Fruit fly (Drosophila melanogaster) whole organism, embryonic: ENCODE data around the gene CG15336.
A peak's percentile ranks its signal among the peaks of the same experiment; 100 is the strongest.

Source experiments
- ATbp ChIP-seq: fragments of 200-800 bp; sonication (Bioruptor generic); optimal IDR thresholded peaks from 2 replicates; lab custom pipeline; 2017; ENCODE audit warnings: missing biosample characterization, mild to moderate bottlenecking, missing genetic modification characterization, missing genetic modification reagents
- Blimp-1 ChIP-seq: fragments of 200-800 bp; sonication (Bioruptor generic); optimal IDR thresholded peaks from 3 replicates; lab custom pipeline; 2018; ENCODE audit warnings: missing biosample characterization, missing genetic modification characterization, mild to moderate bottlenecking, moderate library complexity, missing genetic modification reagents
- CG1024 ChIP-seq: fragments of 200-800 bp; sonication (Bioruptor generic); IDR thresholded peaks from 2 replicates; pipeline ENCODE4 v1.3.6; 2022; ENCODE audit warnings: missing biosample characterization, missing genetic modification characterization
- CG10979 ChIP-seq: fragments of 200-800 bp; sonication (Bioruptor generic); optimal IDR thresholded peaks from 2 replicates; lab custom pipeline; 2018; ENCODE audit warnings: missing biosample characterization, mild to moderate bottlenecking, missing genetic modification characterization, moderate library complexity
- CG11504 ChIP-seq: fragments of 200-800 bp; sonication (Bioruptor generic); optimal IDR thresholded peaks from 3 replicates; lab custom pipeline; 2019; ENCODE audit warnings: missing biosample characterization, mild to moderate bottlenecking, missing genetic modification characterization, moderate library complexity
- CG12236 ChIP-seq: fragments of 200-800 bp; sonication (Bioruptor generic); optimal IDR thresholded peaks from 2 replicates; lab custom pipeline; 2016; ENCODE audit warnings: missing biosample characterization, missing genetic modification characterization
- CG12299 ChIP-seq: fragments of 200-800 bp; sonication (Bioruptor generic); optimal IDR thresholded peaks from 2 replicates; lab custom pipeline; 2018; ENCODE audit warnings: missing biosample characterization, mild to moderate bottlenecking, missing genetic modification characterization
- CG12659 ChIP-seq: fragments of 200-800 bp; sonication (Bioruptor generic); optimal IDR thresholded peaks from 3 replicates; lab custom pipeline; 2017; ENCODE audit warnings: mild to moderate bottlenecking, missing biosample characterization, missing genetic modification reagents, missing genetic modification characterization
- CG15073 ChIP-seq: fragments of 200-800 bp; sonication (Bioruptor generic); optimal IDR thresholded peaks from 2 replicates; lab custom pipeline; 2016; ENCODE audit warnings: missing biosample characterization, missing genetic modification characterization
- CG17912 ChIP-seq: fragments of 200-800 bp; sonication (Bioruptor generic); optimal IDR thresholded peaks from 2 replicates; lab custom pipeline; 2018; ENCODE audit warnings: missing biosample characterization, mild to moderate bottlenecking, missing genetic modification characterization
- CG18476 ChIP-seq: fragments of 200-800 bp; sonication (Bioruptor generic); optimal IDR thresholded peaks from 2 replicates; lab custom pipeline; 2016; ENCODE audit warnings: missing biosample characterization, mild to moderate bottlenecking, missing genetic modification characterization
- CG2712 ChIP-seq: fragments of 200-800 bp; optimal IDR thresholded peaks from 3 replicates; lab custom pipeline; 2019; ENCODE audit warnings: missing biosample characterization, mild to moderate bottlenecking, missing genetic modification characterization, moderate library complexity
- CG4328 ChIP-seq: fragments of 200-800 bp; sonication (Bioruptor generic); optimal IDR thresholded peaks from 3 replicates; lab custom pipeline; 2017; ENCODE audit warnings: missing biosample characterization, missing genetic modification reagents, missing genetic modification characterization
- CG6654 ChIP-seq: fragments of 200-800 bp; sonication (Bioruptor generic); optimal IDR thresholded peaks from 2 replicates; lab custom pipeline; 2017; ENCODE audit warnings: missing biosample characterization, mild to moderate bottlenecking, missing genetic modification characterization
- CG6854 ChIP-seq: fragments of 200-800 bp; sonication (Bioruptor generic); optimal IDR thresholded peaks from 3 replicates; lab custom pipeline; 2017; ENCODE audit warnings: missing biosample characterization, mild to moderate bottlenecking, missing genetic modification characterization
- CG7839 ChIP-seq: fragments of 200-800 bp; sonication (Bioruptor generic); optimal IDR thresholded peaks from 3 replicates; lab custom pipeline; 2018; ENCODE audit warnings: missing biosample characterization, mild to moderate bottlenecking, missing genetic modification characterization, moderate library complexity
- CG8765 ChIP-seq: fragments of 200-800 bp; sonication (Bioruptor generic); IDR thresholded peaks from 2 replicates; pipeline ENCODE4 v1.3.6; 2022; ENCODE audit warnings: missing biosample characterization, missing genetic modification characterization
- CG9215 ChIP-seq: fragments of 200-800 bp; sonication (Bioruptor generic); IDR thresholded peaks from 2 replicates; pipeline ENCODE4 v1.3.6; 2022; ENCODE audit warnings: missing biosample characterization, missing genetic modification characterization
- CG9932 ChIP-seq: fragments of 200-800 bp; sonication (Bioruptor generic); IDR thresholded peaks from 2 replicates; pipeline ENCODE4 v1.3.6; 2022; ENCODE audit warnings: missing biosample characterization, missing genetic modification characterization
- Doc2 ChIP-seq: fragments of 200-800 bp; sonication (Bioruptor generic); IDR thresholded peaks from 2 replicates; pipeline ENCODE4 v1.3.6; 2022; ENCODE audit warnings: missing biosample characterization, missing genetic modification characterization
- E2f1 ChIP-seq: fragments of 200-800 bp; sonication (Bioruptor generic); IDR thresholded peaks from 2 replicates; pipeline ENCODE4 v1.3.6; 2022; ENCODE audit warnings: missing biosample characterization, missing genetic modification characterization
- Fer1 ChIP-seq: fragments of 200-800 bp; sonication (Bioruptor generic); optimal IDR thresholded peaks from 2 replicates; lab custom pipeline; 2017; ENCODE audit warnings: missing biosample characterization, mild to moderate bottlenecking, missing genetic modification characterization
- HmgD ChIP-seq: fragments of 200-800 bp; sonication (Bioruptor generic); optimal IDR thresholded peaks from 3 replicates; lab custom pipeline; 2016; ENCODE audit warnings: missing biosample characterization, missing genetic modification characterization
- NFAT ChIP-seq: fragments of 200-800 bp; sonication (Bioruptor generic); IDR thresholded peaks from 2 replicates; pipeline ENCODE4 v1.3.6; 2022; ENCODE audit warnings: missing biosample characterization, missing genetic modification characterization
- YL-1 ChIP-seq: fragments of 200-800 bp; sonication (Bioruptor generic); optimal IDR thresholded peaks from 3 replicates; lab custom pipeline; 2017; ENCODE audit warnings: missing biosample characterization, mild to moderate bottlenecking, missing genetic modification characterization
- amos ChIP-seq: fragments of 200-800 bp; sonication (Bioruptor generic); IDR thresholded peaks from 2 replicates; pipeline ENCODE4 v1.3.6; 2022; ENCODE audit warnings: missing biosample characterization, missing genetic modification characterization; ENCODE audit not compliant: partially characterized antibody
- ara ChIP-seq: fragments of 200-800 bp; sonication (Bioruptor generic); IDR thresholded peaks from 2 replicates; pipeline ENCODE4 v1.3.6; 2022; ENCODE audit warnings: missing biosample characterization, missing genetic modification characterization
- ato ChIP-seq: fragments of 200-800 bp; sonication (Bioruptor generic); IDR thresholded peaks from 2 replicates; pipeline ENCODE4 v1.3.6; 2022; ENCODE audit warnings: missing biosample characterization, missing genetic modification characterization; ENCODE audit not compliant: partially characterized antibody
- bab2 ChIP-seq: fragments of 200-800 bp; sonication (Bioruptor generic); optimal IDR thresholded peaks from 2 replicates; lab custom pipeline; 2016; ENCODE audit warnings: missing biosample characterization, missing genetic modification characterization
- btn ChIP-seq: fragments of 200-800 bp; sonication (Bioruptor generic); optimal IDR thresholded peaks from 2 replicates; lab custom pipeline; 2016; ENCODE audit warnings: missing biosample characterization, missing genetic modification characterization
- caup ChIP-seq: fragments of 200-800 bp; sonication (Bioruptor generic); optimal IDR thresholded peaks from 3 replicates; lab custom pipeline; 2017; ENCODE audit warnings: missing biosample characterization, mild to moderate bottlenecking, missing genetic modification characterization, moderate library complexity; ENCODE audit not compliant: severe bottlenecking
- chif ChIP-seq, 2 experiments: fragments of 200-800 bp; sonication (Bioruptor generic); optimal IDR thresholded peaks; 3 replicates each; lab custom pipeline; 2016; ENCODE audit warnings: missing biosample characterization in 2 of 2, missing genetic modification characterization in 2 of 2
- dimm ChIP-seq: fragments of 200-800 bp; sonication (Bioruptor generic); IDR thresholded peaks from 2 replicates; pipeline ENCODE4 v1.3.6; 2022; ENCODE audit warnings: missing biosample characterization, missing genetic modification characterization
- en ChIP-seq: fragments of 200-800 bp; sonication (Bioruptor generic); optimal IDR thresholded peaks from 2 replicates; lab custom pipeline; 2016; ENCODE audit warnings: missing biosample characterization, missing genetic modification characterization
- fd96Cb ChIP-seq: fragments of 200-800 bp; sonication (Bioruptor generic); optimal IDR thresholded peaks from 2 replicates; lab custom pipeline; 2018; ENCODE audit warnings: missing biosample characterization, mild to moderate bottlenecking, missing genetic modification characterization, moderate library complexity
- gcm2 ChIP-seq: fragments of 200-800 bp; sonication (Bioruptor generic); optimal IDR thresholded peaks from 2 replicates; lab custom pipeline; 2016; ENCODE audit warnings: missing biosample characterization, missing genetic modification characterization
- ind ChIP-seq: fragments of 200-800 bp; sonication (Bioruptor generic); optimal IDR thresholded peaks from 3 replicates; lab custom pipeline; 2016; ENCODE audit warnings: missing biosample characterization, missing genetic modification characterization
- jing ChIP-seq: fragments of 200-800 bp; sonication (Bioruptor generic); optimal IDR thresholded peaks from 2 replicates; lab custom pipeline; 2018; ENCODE audit warnings: missing biosample characterization, mild to moderate bottlenecking, missing genetic modification characterization
- kay ChIP-seq: fragments of 200-800 bp; sonication (Bioruptor generic); optimal IDR thresholded peaks from 2 replicates; lab custom pipeline; 2016; ENCODE audit warnings: missing biosample characterization, missing genetic modification characterization
- otp ChIP-seq: fragments of 200-800 bp; sonication (Bioruptor generic); IDR thresholded peaks from 3 replicates; pipeline ENCODE4, ENCODE4 v1.3.6; 2022; ENCODE audit warnings: missing biosample characterization, missing genetic modification characterization
- p53 ChIP-seq: fragments of 200-800 bp; sonication (Bioruptor generic); optimal IDR thresholded peaks from 2 replicates; lab custom pipeline; 2016; ENCODE audit warnings: missing biosample characterization, missing genetic modification characterization
- pho ChIP-seq: fragments of 200-800 bp; sonication (Bioruptor generic); optimal IDR thresholded peaks from 2 replicates; lab custom pipeline; 2016; ENCODE audit warnings: missing biosample characterization, missing genetic modification characterization
- phol ChIP-seq: fragments of 200-800 bp; sonication (Bioruptor generic); optimal IDR thresholded peaks from 3 replicates; lab custom pipeline; 2018; ENCODE audit warnings: missing biosample characterization, mild to moderate bottlenecking, missing genetic modification characterization, moderate library complexity
- pita ChIP-seq: fragments of 200-800 bp; sonication (Bioruptor generic); optimal IDR thresholded peaks from 2 replicates; lab custom pipeline; 2017; ENCODE audit warnings: missing biosample characterization, mild to moderate bottlenecking, missing genetic modification characterization
- stc ChIP-seq: fragments of 200-800 bp; sonication (Bioruptor generic); IDR thresholded peaks from 2 replicates; pipeline ENCODE4 v1.3.6; 2022; ENCODE audit warnings: missing biosample characterization, missing genetic modification characterization
- tna ChIP-seq: fragments of 200-800 bp; sonication (Bioruptor generic); IDR thresholded peaks from 2 replicates; pipeline ENCODE4 v1.3.6; 2022; ENCODE audit warnings: missing biosample characterization, missing genetic modification characterization; ENCODE audit not compliant: partially characterized antibody
- trh ChIP-seq: fragments of 200-800 bp; sonication (Bioruptor generic); optimal IDR thresholded peaks from 2 replicates; lab custom pipeline; 2016; ENCODE audit warnings: missing biosample characterization, missing genetic modification characterization
- vnd ChIP-seq: fragments of 200-800 bp; sonication (Bioruptor generic); IDR thresholded peaks from 3 replicates; pipeline ENCODE4 v1.3.6; 2022; ENCODE audit warnings: missing biosample characterization, missing genetic modification characterization; ENCODE audit not compliant: partially characterized antibody
- wek ChIP-seq: fragments of 200-800 bp; sonication (Bioruptor generic); optimal IDR thresholded peaks from 3 replicates; lab custom pipeline; 2018; ENCODE audit warnings: missing biosample characterization, mild to moderate bottlenecking, missing genetic modification characterization, moderate library complexity
- zen ChIP-seq: fragments of 200-800 bp; sonication (Bioruptor generic); optimal IDR thresholded peaks from 3 replicates; lab custom pipeline; 2018; ENCODE audit warnings: missing biosample characterization, mild to moderate bottlenecking, missing genetic modification characterization, moderate library complexity

Gene CG15336

dm6 chrX:8129204-8129997 is 18.3 kb upstream of the CG15336 start, which contains the start of gene CG2116 (continued):
- TF ChIP-seq dimm (GFP tag; lab: Robert Waterston, UW): no peak
- no peak for TF ChIP-seq trh (GFP tag; lab: Kevin White, UChicago)
- TF ChIP-seq CG17912 (GFP tag; lab: Kevin White, UChicago): no peak
- no peak for TF ChIP-seq CG10979 (tag; lab: Kevin White, UChicago)
- TF ChIP-seq CG12659 (GFP tag; lab: Kevin White, UChicago): peak; percentile 51
- TF ChIP-seq wek (GFP tag; lab: Kevin White, UChicago): no peak
- TF ChIP-seq ind (GFP tag; lab: Kevin White, UChicago): no peak
- no peak for TF ChIP-seq CG9932 (GFP tag; lab: Robert Waterston, UW)
- no peak for TF ChIP-seq gcm2 (GFP tag; lab: Kevin White, UChicago)
- 0 out of 2 replicates have a peak, but pooled peaks have one; percentile 11 for TF ChIP-seq tna (GFP tag; lab: Robert Waterston, UW)
- no peak for TF ChIP-seq CG1024 (GFP tag; lab: Robert Waterston, UW)
- TF ChIP-seq CG9215 (GFP tag; lab: Robert Waterston, UW): no peak
- TF ChIP-seq fd96Cb (tag; lab: Kevin White, UChicago): no peak
- TF ChIP-seq p53 (GFP tag; lab: Kevin White, UChicago): no peak
- no peak for TF ChIP-seq Fer1 (GFP tag; lab: Kevin White, UChicago)
- TF ChIP-seq E2f1: no peak
- TF ChIP-seq CG8765 (GFP tag; lab: Robert Waterston, UW): no peak
- no peak for TF ChIP-seq kay (GFP tag; lab: Kevin White, UChicago)
- no peak for TF ChIP-seq pho (GFP tag; lab: Kevin White, UChicago)
- no peak for TF ChIP-seq ATbp (GFP tag; lab: Kevin White, UChicago)
- no peak for TF ChIP-seq caup (GFP tag; lab: Kevin White, UChicago)
- TF ChIP-seq otp: no peak
- peak; percentile 72 for TF ChIP-seq vnd (GFP tag; lab: Robert Waterston, UW)
- no peak for TF ChIP-seq jing (GFP tag; lab: Kevin White, UChicago)
- TF ChIP-seq NFAT (GFP tag; lab: Robert Waterston, UW): no peak
- no peak for TF ChIP-seq CG12236 (GFP tag; lab: Kevin White, UChicago)
- no peak for TF ChIP-seq btn
- no peak for TF ChIP-seq zen (tag; lab: Kevin White, UChicago)
- peak; percentile 11 for TF ChIP-seq YL-1 (GFP tag; lab: Kevin White, UChicago)
- TF ChIP-seq CG18476 (GFP tag; lab: Kevin White, UChicago): no peak
- TF ChIP-seq CG2712: no peak
- TF ChIP-seq CG6854 (GFP tag; lab: Kevin White, UChicago): no peak
- TF ChIP-seq ato (GFP tag; lab: Robert Waterston, UW): peak; percentile 63
- no peak for TF ChIP-seq HmgD (GFP tag; lab: Kevin White, UChicago)
- no peak for TF ChIP-seq CG4328 (GFP tag; lab: Kevin White, UChicago)
- peak; percentile 73 for TF ChIP-seq amos
- TF ChIP-seq Blimp-1: no peak
- TF ChIP-seq CG12299 (tag; lab: Kevin White, UChicago): no peak
- TF ChIP-seq chif (GFP tag; optimal IDR thresholded peaks at IDR 0.05; lab: Kevin White, UChicago): no peak
- no peak for TF ChIP-seq Doc2 (GFP tag; lab: Robert Waterston, UW)
- TF ChIP-seq bab2 (GFP tag; lab: Kevin White, UChicago): no peak
- TF ChIP-seq ara (GFP tag; lab: Robert Waterston, UW): no peak
- no peak for TF ChIP-seq en (GFP tag; lab: Kevin White, UChicago)
- TF ChIP-seq CG7839 (tag; lab: Kevin White, UChicago): no peak
- peak; percentile 30 for TF ChIP-seq phol (tag; lab: Kevin White, UChicago)
- no peak for TF ChIP-seq CG15073 (GFP tag; lab: Kevin White, UChicago)
- TF ChIP-seq pita (GFP tag; lab: Kevin White, UChicago): no peak
- peak; percentile 25 for TF ChIP-seq CG11504 (tag; lab: Kevin White, UChicago)
- TF ChIP-seq CG6654 (GFP tag; lab: Kevin White, UChicago): no peak
- TF ChIP-seq stc (GFP tag; lab: Robert Waterston, UW): no peak
